Worm (Caenorhabditis elegans) whole organism, L3 larva: ENCODE measurements around the gene srsx-30.

Experiments used
- R02D3.7 ChIP-seq: fragments of 150-350 bp; optimal IDR thresholded peaks from 2 replicates; lab custom pipeline; 2014; ENCODE audit warnings: missing biosample characterization, missing genetic modification characterization
- ZK546.5 ChIP-seq: sonication (generic microtip); optimal IDR thresholded peaks from 2 replicates; lab custom pipeline; 2017; ENCODE audit warnings: missing biosample characterization, missing genetic modification characterization
- aly-2 ChIP-seq: fragments of 150-350 bp; optimal IDR thresholded peaks from 2 replicates; lab custom pipeline; 2014; ENCODE audit warnings: missing biosample characterization, missing genetic modification characterization
- ama-1 ChIP-seq: fragments of 150-350 bp; optimal IDR thresholded peaks from 2 replicates; lab custom pipeline; 2018
- ceh-16 ChIP-seq: sonication (generic microtip); optimal IDR thresholded peaks from 2 replicates; lab custom pipeline; 2017; ENCODE audit warnings: missing biosample characterization, missing genetic modification characterization
- ceh-28 ChIP-seq: fragments of 150-350 bp; optimal IDR thresholded peaks from 2 replicates; lab custom pipeline; 2014; ENCODE audit warnings: missing biosample characterization, missing genetic modification reagents, missing genetic modification characterization
- ceh-82 ChIP-seq: fragments of 150-350 bp; optimal IDR thresholded peaks from 2 replicates; lab custom pipeline; 2014; ENCODE audit warnings: missing biosample characterization, missing genetic modification characterization
- ceh-9 ChIP-seq: sonication (generic microtip); optimal IDR thresholded peaks from 2 replicates; lab custom pipeline; 2018; ENCODE audit warnings: missing biosample characterization, missing genetic modification characterization
- daf-12 ChIP-seq: fragments of 150-350 bp; optimal IDR thresholded peaks from 2 replicates; lab custom pipeline; 2014; ENCODE audit warnings: missing biosample characterization, missing genetic modification reagents, missing genetic modification characterization
- egl-27 ChIP-seq: sonication (generic microtip); optimal IDR thresholded peaks from 4 replicates; lab custom pipeline; 2017; ENCODE audit warnings: missing biosample characterization, missing genetic modification reagents, missing genetic modification characterization
- egl-5 ChIP-seq: fragments of 150-350 bp; optimal IDR thresholded peaks from 2 replicates; lab custom pipeline; 2017; ENCODE audit warnings: missing biosample characterization, missing genetic modification reagents, missing genetic modification characterization, inconsistent platforms
- elt-1 ChIP-seq: fragments of 150-350 bp; optimal IDR thresholded peaks from 2 replicates; lab custom pipeline; 2014; ENCODE audit warnings: missing biosample characterization, missing genetic modification characterization
- elt-2 ChIP-seq: sonication (generic microtip); optimal IDR thresholded peaks from 2 replicates; lab custom pipeline; 2016; ENCODE audit warnings: missing genetic modification reagents, mild to moderate bottlenecking, missing genetic modification characterization, missing compliant biosample characterization
- elt-3 ChIP-seq, 3 experiments: fragments of 150-350 bp in 1 of 3; sonication (generic microtip) in 2 of 3; optimal IDR thresholded peaks; 2 replicates in 2 of 3; 4 replicates in 1 of 3; lab custom pipeline; 2014 to 2017; ENCODE audit warnings: missing biosample characterization in 3 of 3, missing genetic modification characterization in 3 of 3
- eor-1 ChIP-seq, 2 experiments: fragments of 150-350 bp; optimal IDR thresholded peaks; 2 replicates each; lab custom pipeline; 2014 to 2018; ENCODE audit warnings: missing biosample characterization in 2 of 2, missing genetic modification characterization in 2 of 2
- fkh-10 ChIP-seq: sonication (generic microtip); optimal IDR thresholded peaks from 2 replicates; lab custom pipeline; 2017; ENCODE audit warnings: missing biosample characterization, missing genetic modification reagents, missing genetic modification characterization
- fkh-2 ChIP-seq: fragments of 150-350 bp; optimal IDR thresholded peaks from 2 replicates; lab custom pipeline; 2014; ENCODE audit warnings: missing biosample characterization, missing genetic modification reagents, missing genetic modification characterization
- fos-1 ChIP-seq: fragments of 150-350 bp; optimal IDR thresholded peaks from 2 replicates; lab custom pipeline; 2014; ENCODE audit warnings: missing biosample characterization, missing genetic modification characterization
- hmg-11 ChIP-seq: sonication (generic microtip); optimal IDR thresholded peaks from 2 replicates; lab custom pipeline; 2016; ENCODE audit warnings: missing genetic modification characterization, missing compliant biosample characterization
- jun-1 ChIP-seq: fragments of 150-350 bp; optimal IDR thresholded peaks from 2 replicates; lab custom pipeline; 2014; ENCODE audit warnings: missing biosample characterization, missing genetic modification reagents, missing genetic modification characterization
- lin-39 ChIP-seq: fragments of 150-350 bp; optimal IDR thresholded peaks from 2 replicates; lab custom pipeline; 2018; ENCODE audit warnings: missing biosample characterization, missing genetic modification reagents, missing genetic modification characterization
- lsy-12 ChIP-seq: sonication (generic microtip); optimal IDR thresholded peaks from 2 replicates; lab custom pipeline; 2016; ENCODE audit warnings: mild to moderate bottlenecking, missing genetic modification characterization, missing compliant biosample characterization
- mdl-1 ChIP-seq: fragments of 150-350 bp; optimal IDR thresholded peaks from 2 replicates; lab custom pipeline; 2014; ENCODE audit warnings: missing biosample characterization, missing genetic modification characterization
- mml-1 ChIP-seq: fragments of 150-350 bp; sonication (generic microtip); optimal IDR thresholded peaks from 3 replicates; lab custom pipeline; 2014; ENCODE audit warnings: missing biosample characterization, missing genetic modification characterization
- nfya-1 ChIP-seq: sonication (generic microtip); optimal IDR thresholded peaks from 2 replicates; lab custom pipeline; 2017; ENCODE audit warnings: missing genetic modification characterization, mild to moderate bottlenecking, missing compliant biosample characterization, antibody characterized with exemption, moderate library complexity; ENCODE audit not compliant: insufficient read depth
- nhr-11 ChIP-seq: fragments of 150-350 bp; optimal IDR thresholded peaks from 2 replicates; lab custom pipeline; 2014; ENCODE audit warnings: missing biosample characterization, missing genetic modification characterization
- nhr-12 ChIP-seq: fragments of 150-350 bp; optimal IDR thresholded peaks from 2 replicates; lab custom pipeline; 2014; ENCODE audit warnings: missing biosample characterization, missing genetic modification characterization
- nhr-23 ChIP-seq: fragments of 150-350 bp; optimal IDR thresholded peaks from 2 replicates; lab custom pipeline; 2014; ENCODE audit warnings: missing biosample characterization, missing genetic modification reagents, missing genetic modification characterization
- nhr-237 ChIP-seq: fragments of 150-350 bp; optimal IDR thresholded peaks from 2 replicates; lab custom pipeline; 2014; ENCODE audit warnings: missing biosample characterization, missing genetic modification characterization
- nhr-25 ChIP-seq: sonication (generic microtip); optimal IDR thresholded peaks from 2 replicates; lab custom pipeline; 2017; ENCODE audit warnings: missing biosample characterization, missing genetic modification characterization
- nhr-28 ChIP-seq: fragments of 150-350 bp; optimal IDR thresholded peaks from 2 replicates; lab custom pipeline; 2014; ENCODE audit warnings: missing biosample characterization, missing genetic modification characterization
- nhr-43 ChIP-seq: sonication (generic microtip); optimal IDR thresholded peaks from 2 replicates; lab custom pipeline; 2016; ENCODE audit warnings: mild to moderate bottlenecking, missing genetic modification characterization, missing compliant biosample characterization; ENCODE audit not compliant: poor library complexity, severe bottlenecking
- nhr-67 ChIP-seq: fragments of 150-350 bp; optimal IDR thresholded peaks from 2 replicates; lab custom pipeline; 2014; ENCODE audit warnings: missing biosample characterization, missing genetic modification characterization
- nhr-76 ChIP-seq: fragments of 150-350 bp; sonication (generic microtip); optimal IDR thresholded peaks from 5 replicates; lab custom pipeline; 2014; ENCODE audit warnings: missing biosample characterization, missing genetic modification characterization
- nhr-77 ChIP-seq: fragments of 150-350 bp; optimal IDR thresholded peaks from 2 replicates; lab custom pipeline; 2014; ENCODE audit warnings: missing biosample characterization, missing genetic modification characterization
- pha-4 ChIP-seq: fragments of 150-350 bp; optimal IDR thresholded peaks from 2 replicates; lab custom pipeline; 2014; ENCODE audit warnings: missing biosample characterization, missing genetic modification reagents, missing genetic modification characterization
- pqm-1 ChIP-seq: fragments of 150-350 bp; optimal IDR thresholded peaks from 2 replicates; lab custom pipeline; 2017; ENCODE audit warnings: missing biosample characterization, missing genetic modification characterization, inconsistent platforms
- sea-2 ChIP-seq: fragments of 150-350 bp; sonication (generic microtip); optimal IDR thresholded peaks from 4 replicates; lab custom pipeline; 2014; ENCODE audit warnings: missing biosample characterization, missing genetic modification reagents, missing genetic modification characterization
- skn-1 ChIP-seq: fragments of 150-350 bp; optimal IDR thresholded peaks from 2 replicates; lab custom pipeline; 2014; ENCODE audit warnings: missing biosample characterization, missing genetic modification characterization
- snpc-4 ChIP-seq: fragments of 150-350 bp; optimal IDR thresholded peaks from 2 replicates; lab custom pipeline; 2014; ENCODE audit warnings: missing biosample characterization, missing genetic modification characterization
- tbx-2 ChIP-seq: sonication (generic microtip); optimal IDR thresholded peaks from 2 replicates; lab custom pipeline; 2016; ENCODE audit warnings: mild to moderate bottlenecking, missing genetic modification characterization, missing compliant biosample characterization
- unc-39 ChIP-seq: sonication (generic microtip); optimal IDR thresholded peaks from 4 replicates; lab custom pipeline; 2017; ENCODE audit warnings: missing biosample characterization, missing genetic modification characterization
- unc-62 ChIP-seq: fragments of 150-350 bp; sonication (generic microtip); optimal IDR thresholded peaks from 4 replicates; lab custom pipeline; 2014; ENCODE audit warnings: missing biosample characterization, missing genetic modification reagents, missing genetic modification characterization
- zag-1 ChIP-seq: fragments of 150-350 bp; optimal IDR thresholded peaks from 2 replicates; lab custom pipeline; 2014; ENCODE audit warnings: missing biosample characterization, missing genetic modification characterization
- ztf-11 ChIP-seq: fragments of 150-350 bp; optimal IDR thresholded peaks from 2 replicates; lab custom pipeline; 2014; ENCODE audit warnings: missing biosample characterization, missing genetic modification characterization
- ztf-4 ChIP-seq: fragments of 150-350 bp; optimal IDR thresholded peaks from 2 replicates; lab custom pipeline; 2014; ENCODE audit warnings: missing biosample characterization, missing genetic modification characterization

srsx-30 gene

DNA sequence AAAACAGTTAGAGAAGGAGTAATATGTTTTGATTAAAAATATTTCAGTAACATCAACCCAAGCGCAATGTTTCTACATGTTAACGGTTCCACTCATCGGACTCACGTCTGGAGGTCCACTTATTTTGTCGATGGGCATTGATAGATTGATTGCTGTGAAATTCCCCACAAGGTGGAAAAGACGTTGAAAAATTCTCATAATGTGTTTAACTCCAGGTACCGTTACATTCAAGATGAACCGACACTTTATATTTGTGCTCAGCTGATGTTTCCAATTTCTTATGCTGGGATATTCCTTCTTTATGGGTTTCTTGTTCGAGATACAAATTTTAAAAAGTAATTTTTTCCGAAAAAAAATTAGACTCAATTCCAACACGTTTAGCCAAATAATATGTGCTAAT is 5.6 kb upstream of the srsx-30 start:
- no peak for TF ChIP-seq daf-12 (tag; lab: Kevin White, UChicago)
- TF ChIP-seq ama-1 (lab: Kevin White, UChicago), result no peak
- no peak for TF ChIP-seq ztf-4 (tag; lab: Kevin White, UChicago)
- no peak for TF ChIP-seq mdl-1
- no peak for TF ChIP-seq elt-3 (tag; optimal IDR thresholded peaks at IDR 0.05; lab: Kevin White, UChicago)
- TF ChIP-seq ceh-82 (tag; lab: Kevin White, UChicago), result no peak
- no peak for TF ChIP-seq eor-1 (tag; optimal IDR thresholded peaks at IDR 0.05; lab: Kevin White, UChicago)
- TF ChIP-seq nhr-237 (tag; lab: Kevin White, UChicago), result no peak
- no peak for TF ChIP-seq egl-5
- TF ChIP-seq ZK546.5 (tag; lab: Kevin White, UChicago), result no peak
- TF ChIP-seq elt-1, result no peak

DNA sequence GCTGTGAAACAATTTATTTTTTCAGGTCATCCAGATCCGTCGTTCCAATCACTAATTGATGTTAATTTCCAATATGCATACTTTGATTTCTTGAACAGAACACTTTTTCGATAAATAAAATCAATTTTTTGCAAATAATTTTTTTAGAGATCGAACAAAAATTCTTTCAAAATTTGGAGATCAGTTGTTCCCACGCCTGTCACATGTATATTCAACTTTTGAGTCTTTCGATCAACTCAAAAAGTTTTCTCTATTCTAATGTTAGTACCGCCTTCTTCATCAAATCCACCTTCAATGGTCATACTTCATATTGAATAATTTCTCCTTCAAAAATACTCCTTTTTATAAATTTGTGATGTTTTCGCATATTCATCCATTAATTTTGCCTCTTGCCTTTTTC is 3.9 kb upstream of the srsx-30 start, which contains the start of gene srsx-29:
TSS of gene srsx-29 (plus strand) at position 301 of the 400 bp plus-strand sequence.
- TF ChIP-seq daf-12 (tag; lab: Kevin White, UChicago), result no peak
- TF ChIP-seq snpc-4 (tag; lab: Kevin White, UChicago), result no peak
- no peak for TF ChIP-seq R02D3.7 (tag; lab: Kevin White, UChicago)
- TF ChIP-seq, all 47 proteins: peak for 0

DNA sequence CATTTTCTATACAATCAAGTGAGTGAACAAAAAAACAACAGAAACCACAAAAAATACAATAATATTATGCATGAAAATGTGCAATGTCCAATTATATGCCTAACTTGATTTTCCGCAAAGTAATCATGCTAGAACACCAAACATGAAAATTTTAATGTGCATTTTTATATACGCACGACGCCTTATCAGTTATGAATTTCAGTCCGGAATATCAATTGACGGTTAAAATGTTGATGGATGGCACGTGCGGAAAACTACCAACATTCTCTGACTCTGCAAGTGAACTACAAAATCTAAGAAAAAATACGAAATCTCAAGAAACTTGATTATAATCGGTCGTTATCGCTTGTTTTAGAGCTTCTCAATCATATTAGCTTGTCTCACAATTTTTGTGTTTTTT is 1.3 kb downstream of the srsx-30 start:
- TF ChIP-seq pha-4 (tag; lab: Kevin White, UChicago), result peak; percentile 15
- peak; percentile 65 for TF ChIP-seq pqm-1
- no peak for TF ChIP-seq tbx-2 (tag; lab: Kevin White, UChicago)
- peak; percentile 78 for TF ChIP-seq elt-2 (tag; lab: Kevin White, UChicago)

DNA sequence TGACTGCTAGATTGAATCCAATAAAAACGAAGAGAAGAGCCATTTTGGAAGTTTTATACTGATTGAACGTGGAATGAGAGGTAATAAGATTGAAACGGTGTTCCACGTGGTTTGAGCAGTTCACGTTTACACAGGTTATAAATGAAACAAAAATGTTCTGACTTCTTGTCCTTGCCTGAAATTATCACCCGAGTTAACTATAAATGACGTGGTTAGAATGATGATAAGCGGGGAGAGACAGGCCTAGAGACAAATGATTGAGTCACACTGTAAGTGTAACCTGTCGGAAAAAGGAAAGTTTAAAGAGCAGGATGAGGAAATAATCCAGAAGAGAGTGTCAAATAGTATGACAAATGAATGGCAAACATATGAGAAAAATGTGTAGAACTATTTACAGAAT is 2.3 kb downstream of the srsx-30 start, which contains the start of gene C51E3.10:
TSS of gene C51E3.10 (minus strand) at position 181 of the 400 bp plus-strand sequence.
- no peak for TF ChIP-seq lin-39 (tag; lab: Kevin White, UChicago)
- no peak for TF ChIP-seq unc-62 (GFP tag; lab: Kevin White, UChicago)
- TF ChIP-seq pqm-1, result peak; percentile 96
- TF ChIP-seq nhr-11 (tag; lab: Kevin White, UChicago), result no peak
- no peak for TF ChIP-seq tbx-2 (tag; lab: Kevin White, UChicago)
- no peak for TF ChIP-seq ceh-82 (tag; lab: Kevin White, UChicago)
- TF ChIP-seq daf-12 (tag; lab: Kevin White, UChicago), result no peak
- TF ChIP-seq R02D3.7 (tag; lab: Kevin White, UChicago), result no peak
- peak; percentile 70 for TF ChIP-seq skn-1 (tag; lab: Kevin White, UChicago)
- TF ChIP-seq pha-4 (tag; lab: Kevin White, UChicago), result peak; percentile 15
- peak; percentile 39 for TF ChIP-seq jun-1 (tag; lab: Kevin White, UChicago)
- TF ChIP-seq ZK546.5 (tag; lab: Kevin White, UChicago), result no peak
- no peak for TF ChIP-seq nhr-77 (tag; lab: Kevin White, UChicago)
- TF ChIP-seq nhr-28 (tag; lab: Kevin White, UChicago), result no peak
- TF ChIP-seq aly-2 (tag; lab: Kevin White, UChicago), result no peak
- no peak for TF ChIP-seq nhr-67 (tag; lab: Kevin White, UChicago)
- TF ChIP-seq snpc-4 (tag; lab: Kevin White, UChicago), result no peak
- TF ChIP-seq egl-27 (tag; lab: Kevin White, UChicago), result no peak
- no peak for TF ChIP-seq ceh-16 (tag; lab: Kevin White, UChicago)
- no peak for TF ChIP-seq hmg-11 (tag; lab: Kevin White, UChicago)
- TF ChIP-seq nhr-23, result no peak
- TF ChIP-seq ceh-9, result no peak
- TF ChIP-seq nhr-43 (tag; lab: Kevin White, UChicago), result no peak
- TF ChIP-seq ceh-28, result no peak
- no peak for TF ChIP-seq ztf-4 (tag; lab: Kevin White, UChicago)
- no peak for TF ChIP-seq lsy-12 (tag; lab: Kevin White, UChicago)
- no peak for TF ChIP-seq nfya-1
- no peak for TF ChIP-seq zag-1 (tag; lab: Kevin White, UChicago)
- no peak for TF ChIP-seq egl-5
- TF ChIP-seq fkh-10 (GFP tag; lab: Kevin White, UChicago), result no peak
- TF ChIP-seq ama-1 (lab: Kevin White, UChicago), result no peak
- TF ChIP-seq ztf-11 (tag; lab: Kevin White, UChicago), result no peak
- no peak for TF ChIP-seq nhr-237 (tag; lab: Kevin White, UChicago)
- no peak for TF ChIP-seq unc-39 (tag; lab: Kevin White, UChicago)
- no peak for TF ChIP-seq eor-1 (tag; optimal IDR thresholded peaks at IDR 0.05; lab: Kevin White, UChicago)
- TF ChIP-seq elt-1, result no peak
- TF ChIP-seq fkh-2, result no peak
- TF ChIP-seq sea-2 (GFP tag; lab: Kevin White, UChicago), result no peak
- TF ChIP-seq nhr-25 (tag; lab: Kevin White, UChicago), result no peak
- no peak for TF ChIP-seq mml-1 (tag; lab: Kevin White, UChicago)
- no peak for TF ChIP-seq elt-3 (tag; optimal IDR thresholded peaks at IDR 0.05; lab: Kevin White, UChicago)
- no peak for TF ChIP-seq nhr-12 (tag; lab: Kevin White, UChicago)
- no peak for TF ChIP-seq fos-1 (tag; lab: Kevin White, UChicago)
- TF ChIP-seq mdl-1, result peak; percentile 24
- no peak for TF ChIP-seq nhr-76 (tag; lab: Kevin White, UChicago)
